Fruit fly (Drosophila melanogaster) whole organism, embryonic: ENCODE results near the gene Drs.

Source experiments
- Asciz ChIP-seq: fragments of 200-800 bp; sonication (Bioruptor generic); optimal IDR thresholded peaks from 2 replicates; lab custom pipeline; 2017; ENCODE audit warnings: missing biosample characterization, mild to moderate bottlenecking, missing genetic modification characterization, missing genetic modification reagents
- CG10209 ChIP-seq: fragments of 200-800 bp; sonication (Bioruptor generic); optimal IDR thresholded peaks from 3 replicates; lab custom pipeline; 2017; ENCODE audit warnings: missing biosample characterization, mild to moderate bottlenecking, missing genetic modification characterization, missing genetic modification reagents
- CG11093 ChIP-seq: fragments of 200-800 bp; sonication (Bioruptor generic); IDR thresholded peaks from 3 replicates; pipeline ENCODE4 v1.3.6; 2022; ENCODE audit warnings: missing biosample characterization, missing genetic modification characterization
- CG11456 ChIP-seq: fragments of 200-800 bp; sonication (Bioruptor generic); IDR thresholded peaks from 3 replicates; pipeline ENCODE4 v1.3.6; 2022; ENCODE audit warnings: missing biosample characterization, missing genetic modification characterization
- CG12299 ChIP-seq: fragments of 200-800 bp; sonication (Bioruptor generic); optimal IDR thresholded peaks from 2 replicates; lab custom pipeline; 2018; ENCODE audit warnings: missing biosample characterization, mild to moderate bottlenecking, missing genetic modification characterization
- CG1233 ChIP-seq: fragments of 200-800 bp; sonication (Bioruptor generic); optimal IDR thresholded peaks from 4 replicates; lab custom pipeline; 2018; ENCODE audit warnings: missing biosample characterization, mild to moderate bottlenecking, missing genetic modification characterization
- CG14860 ChIP-seq: fragments of 200-800 bp; sonication (Bioruptor generic); IDR thresholded peaks from 3 replicates; pipeline ENCODE4 v1.3.6; 2022; ENCODE audit warnings: missing biosample characterization, missing genetic modification characterization; ENCODE audit not compliant: partially characterized antibody
- CG15073 ChIP-seq: fragments of 200-800 bp; sonication (Bioruptor generic); optimal IDR thresholded peaks from 2 replicates; lab custom pipeline; 2016; ENCODE audit warnings: missing biosample characterization, missing genetic modification characterization
- CG1603 ChIP-seq: fragments of 200-800 bp; sonication (Bioruptor generic); optimal IDR thresholded peaks from 2 replicates; lab custom pipeline; 2019; ENCODE audit warnings: missing biosample characterization, mild to moderate bottlenecking, missing genetic modification characterization, moderate library complexity
- CG1792 ChIP-seq: fragments of 200-800 bp; sonication (Bioruptor generic); optimal IDR thresholded peaks from 2 replicates; lab custom pipeline; 2016; ENCODE audit warnings: missing biosample characterization, missing genetic modification characterization
- CG18011 ChIP-seq: fragments of 200-800 bp; sonication (Bioruptor generic); optimal IDR thresholded peaks from 2 replicates; lab custom pipeline; 2017; ENCODE audit warnings: missing biosample characterization, missing genetic modification characterization, mild to moderate bottlenecking, moderate library complexity, missing genotype
- CG2712 ChIP-seq: fragments of 200-800 bp; optimal IDR thresholded peaks from 3 replicates; lab custom pipeline; 2019; ENCODE audit warnings: missing biosample characterization, mild to moderate bottlenecking, missing genetic modification characterization, moderate library complexity
- CG2889 ChIP-seq: fragments of 200-800 bp; sonication (Bioruptor generic); IDR thresholded peaks from 3 replicates; pipeline ENCODE4 v1.3.6; 2022; ENCODE audit warnings: missing biosample characterization, missing genetic modification characterization
- CG3163 ChIP-seq: fragments of 200-800 bp; sonication (Bioruptor generic); optimal IDR thresholded peaks from 3 replicates; lab custom pipeline; 2016; ENCODE audit warnings: missing biosample characterization, missing genetic modification characterization
- CG32772 ChIP-seq: fragments of 200-800 bp; sonication (Bioruptor generic); IDR thresholded peaks from 2 replicates; pipeline ENCODE4 v1.3.6; 2022; ENCODE audit warnings: missing biosample characterization, missing genetic modification characterization
- CG4424 ChIP-seq: fragments of 200-800 bp; sonication (Bioruptor generic); optimal IDR thresholded peaks from 3 replicates; lab custom pipeline; 2016; ENCODE audit warnings: missing biosample characterization, missing genetic modification characterization
- CG4820 ChIP-seq: fragments of 200-800 bp; sonication (Bioruptor generic); optimal IDR thresholded peaks from 3 replicates; lab custom pipeline; 2016; ENCODE audit warnings: missing biosample characterization, missing genetic modification characterization
- CG5180 ChIP-seq: fragments of 200-800 bp; sonication (Bioruptor generic); optimal IDR thresholded peaks from 3 replicates; lab custom pipeline; 2017; ENCODE audit warnings: missing biosample characterization, missing genetic modification characterization, mild to moderate bottlenecking, moderate library complexity, missing genetic modification reagents
- CG7963 ChIP-seq: fragments of 200-800 bp; sonication (Bioruptor generic); IDR thresholded peaks from 3 replicates; pipeline ENCODE4 v1.3.6; 2022; ENCODE audit warnings: missing biosample characterization, missing genetic modification characterization; ENCODE audit not compliant: partially characterized antibody
- CG7987 ChIP-seq: fragments of 200-800 bp; sonication (Bioruptor generic); optimal IDR thresholded peaks from 2 replicates; lab custom pipeline; 2018; ENCODE audit warnings: missing biosample characterization, mild to moderate bottlenecking, missing genetic modification characterization, moderate library complexity
- CG8089 ChIP-seq: fragments of 200-800 bp; sonication (Bioruptor generic); optimal IDR thresholded peaks from 3 replicates; lab custom pipeline; 2016; ENCODE audit warnings: missing biosample characterization, missing genetic modification characterization
- CG8359 ChIP-seq: fragments of 200-800 bp; sonication (Bioruptor generic); optimal IDR thresholded peaks from 2 replicates; lab custom pipeline; 2017; ENCODE audit warnings: missing biosample characterization, mild to moderate bottlenecking, missing genetic modification characterization, borderline replicate concordance
- CG8478 ChIP-seq: fragments of >200 bp; optimal IDR thresholded peaks from 2 replicates; lab custom pipeline; 2018
- CG9876 ChIP-seq: fragments of 200-800 bp; sonication (Bioruptor generic); optimal IDR thresholded peaks from 2 replicates; lab custom pipeline; 2016; ENCODE audit warnings: missing biosample characterization, missing genetic modification characterization
- Dll ChIP-seq: fragments of 200-800 bp; sonication (Bioruptor generic); IDR thresholded peaks from 4 replicates; pipeline ENCODE4 v1.3.6; 2022; ENCODE audit warnings: missing biosample characterization, missing genetic modification characterization; ENCODE audit not compliant: partially characterized antibody
- Fer3 ChIP-seq: fragments of 200-800 bp; sonication (Bioruptor generic); optimal IDR thresholded peaks from 2 replicates; lab custom pipeline; 2018; ENCODE audit warnings: missing biosample characterization, mild to moderate bottlenecking, missing genetic modification characterization, moderate library complexity
- Gsc ChIP-seq: fragments of 200-800 bp; sonication (Bioruptor generic); IDR thresholded peaks from 2 replicates; pipeline ENCODE4 v1.3.6; 2022; ENCODE audit warnings: missing biosample characterization, missing genetic modification characterization
- NFAT ChIP-seq: fragments of 200-800 bp; sonication (Bioruptor generic); IDR thresholded peaks from 2 replicates; pipeline ENCODE4 v1.3.6; 2022; ENCODE audit warnings: missing biosample characterization, missing genetic modification characterization
- Ravus ChIP-seq: fragments of 200-800 bp; sonication (Bioruptor generic); IDR thresholded peaks from 2 replicates; pipeline ENCODE4 v1.3.6; 2022; ENCODE audit warnings: missing biosample characterization, missing genetic modification characterization
- Usf ChIP-seq: fragments of 200-800 bp; sonication (Bioruptor generic); optimal IDR thresholded peaks from 2 replicates; lab custom pipeline; 2017; ENCODE audit warnings: missing genotype, missing biosample characterization, missing genetic modification characterization
- Xbp1 ChIP-seq: fragments of 200-800 bp; sonication (Bioruptor generic); optimal IDR thresholded peaks from 3 replicates; lab custom pipeline; 2016; ENCODE audit warnings: missing biosample characterization, mild to moderate bottlenecking, missing genetic modification characterization
- ap ChIP-seq: fragments of 200-800 bp; sonication (Bioruptor generic); IDR thresholded peaks from 2 replicates; pipeline ENCODE4 v1.3.6; 2022; ENCODE audit warnings: missing biosample characterization, missing genetic modification characterization
- az2 ChIP-seq: fragments of 200-800 bp; sonication (Bioruptor generic); optimal IDR thresholded peaks from 3 replicates; lab custom pipeline; 2016; ENCODE audit warnings: missing biosample characterization, missing genetic modification characterization
- crol ChIP-seq: fragments of 200-800 bp; sonication (Bioruptor generic); IDR thresholded peaks from 2 replicates; pipeline ENCODE4 v1.3.6; 2022; ENCODE audit warnings: missing biosample characterization, missing genetic modification characterization
- da ChIP-seq: fragments of 200-800 bp; sonication (Bioruptor generic); optimal IDR thresholded peaks from 2 replicates; lab custom pipeline; 2016; ENCODE audit warnings: missing biosample characterization, missing genetic modification characterization
- dan ChIP-seq: fragments of 200-800 bp; sonication (Bioruptor generic); IDR thresholded peaks from 2 replicates; pipeline ENCODE4 v1.3.6; 2022; ENCODE audit warnings: missing biosample characterization, missing genetic modification characterization
- danr ChIP-seq: fragments of 200-800 bp; sonication (Bioruptor generic); IDR thresholded peaks from 2 replicates; pipeline ENCODE4 v1.3.6; 2022; ENCODE audit warnings: missing biosample characterization, missing genetic modification characterization
- gro ChIP-seq: fragments of 200-800 bp; sonication (Bioruptor generic); optimal IDR thresholded peaks from 2 replicates; lab custom pipeline; 2016; ENCODE audit warnings: missing biosample characterization, missing genetic modification characterization
- gt ChIP-seq: fragments of 200-800 bp; sonication (Bioruptor generic); IDR thresholded peaks from 2 replicates; pipeline ENCODE4 v1.3.6; 2022; ENCODE audit warnings: missing biosample characterization, missing genetic modification characterization
- ham ChIP-seq: fragments of 200-800 bp; sonication (Bioruptor generic); IDR thresholded peaks from 2 replicates; pipeline ENCODE4 v1.3.6; 2022; ENCODE audit warnings: missing biosample characterization, missing genetic modification characterization
- her ChIP-seq: fragments of 200-800 bp; sonication (Bioruptor generic); optimal IDR thresholded peaks from 2 replicates; lab custom pipeline; 2016; ENCODE audit warnings: missing biosample characterization, missing genetic modification characterization
- lola ChIP-seq, 3 experiments: fragments of >200 bp in 2 of 3; fragments of 200-800 bp in 1 of 3; sonication (Bioruptor generic) in 1 of 3; optimal IDR thresholded peaks; 2 replicates each; lab custom pipeline; 2017 to 2019; ENCODE audit warnings: missing biosample characterization in 3 of 3, missing genetic modification characterization in 3 of 3, mild to moderate bottlenecking in 1 of 3, moderate library complexity in 1 of 3
- pho ChIP-seq: fragments of 200-800 bp; sonication (Bioruptor generic); optimal IDR thresholded peaks from 2 replicates; lab custom pipeline; 2016; ENCODE audit warnings: missing biosample characterization, missing genetic modification characterization
- sd ChIP-seq: fragments of 200-800 bp; sonication (Bioruptor generic); optimal IDR thresholded peaks from 3 replicates; lab custom pipeline; 2018; ENCODE audit warnings: missing biosample characterization, mild to moderate bottlenecking, missing genetic modification characterization, moderate library complexity
- shn ChIP-seq: fragments of 200-800 bp; sonication (Bioruptor generic); optimal IDR thresholded peaks from 3 replicates; lab custom pipeline; 2016; ENCODE audit warnings: missing biosample characterization, missing genetic modification characterization
- sr ChIP-seq: fragments of 200-800 bp; sonication (Bioruptor generic); IDR thresholded peaks from 3 replicates; pipeline ENCODE4 v1.3.6; 2022; ENCODE audit warnings: missing biosample characterization, missing genetic modification characterization
- stwl ChIP-seq: fragments of 200-800 bp; sonication (Bioruptor generic); optimal IDR thresholded peaks from 3 replicates; lab custom pipeline; 2018; ENCODE audit warnings: missing biosample characterization, mild to moderate bottlenecking, missing genetic modification characterization, moderate library complexity
- tio ChIP-seq: fragments of 200-800 bp; sonication (Bioruptor generic); optimal IDR thresholded peaks from 2 replicates; lab custom pipeline; 2017; ENCODE audit warnings: missing biosample characterization, missing genetic modification characterization, inconsistent platforms
- zfh2 ChIP-seq: fragments of 200-800 bp; sonication (Bioruptor generic); optimal IDR thresholded peaks from 2 replicates; lab custom pipeline; 2016; ENCODE audit warnings: missing biosample characterization, missing genetic modification characterization

Drs gene

dm6 chr3L:3418207-3419086 lies 49.1 kb downstream of the Drs start (continued):
- TF ChIP-seq CG5180 (peak; percentile 72), ham (GFP tag; lab: Robert Waterston, UW) (peak; percentile 35; the same call in 1 of the 2 replicates), dan (GFP tag; lab: Robert Waterston, UW) (no peak), CG7963 (GFP tag; lab: Robert Waterston, UW) (no peak), CG7987 (GFP tag; lab: Kevin White, UChicago) (peak; percentile 84), Ravus (GFP tag; lab: Robert Waterston, UW) (peak; percentile 58), CG1603 (peak; percentile 55), CG8478 (no peak), shn (GFP tag; lab: Kevin White, UChicago) (peak; percentile 65), crol (GFP tag; lab: Robert Waterston, UW) (peak; percentile 100), sd (tag; lab: Kevin White, UChicago) (peak; percentile 97), zfh2 (GFP tag; lab: Kevin White, UChicago) (peak; percentile 68), CG2712 (peak; percentile 61), sr (GFP tag; lab: Robert Waterston, UW) (peak; percentile 76), lola (GFP tag; optimal IDR thresholded peaks at IDR 0.05; lab: Kevin White, UChicago) (peak in 1 of 3 experiments; percentile 8), Usf (GFP tag; lab: Kevin White, UChicago) (peak; percentile 21), NFAT (GFP tag; lab: Robert Waterston, UW) (peak; percentile 80), ap (GFP tag; lab: Robert Waterston, UW) (peak; percentile 77), Gsc (no peak), danr (GFP tag; lab: Robert Waterston, UW) (peak; percentile 63; the same call in 1 of the 2 replicates), gt (GFP tag; lab: Robert Waterston, UW) (no peak; the same call in 1 of the 2 replicates), Fer3 (tag; lab: Kevin White, UChicago) (peak; percentile 67), CG12299 (no peak), CG1233 (GFP tag; lab: Kevin White, UChicago) (peak; percentile 40), her (GFP tag; lab: Kevin White, UChicago) (peak; percentile 8), CG32772 (GFP tag; lab: Robert Waterston, UW) (peak; percentile 77), CG11456 (GFP tag; lab: Robert Waterston, UW) (peak; percentile 84), CG18011 (peak; percentile 11), CG1792 (GFP tag; lab: Kevin White, UChicago) (peak; percentile 66), CG8359 (GFP tag; lab: Kevin White, UChicago) (no peak), Asciz (peak; percentile 31), pho (peak; percentile 78), gro (GFP tag; lab: Kevin White, UChicago) (peak; percentile 80), CG4424 (no peak), CG15073 (GFP tag; lab: Kevin White, UChicago) (no peak), az2 (GFP tag; lab: Kevin White, UChicago) (peak; percentile 43), CG10209 (GFP tag; lab: Kevin White, UChicago) (peak; percentile 69), CG3163 (GFP tag; lab: Kevin White, UChicago) (peak; percentile 23), da (GFP tag; lab: Kevin White, UChicago) (peak; percentile 79), Xbp1 (peak; percentile 40), CG14860 (GFP tag; lab: Robert Waterston, UW) (no peak), tio (GFP tag; lab: Kevin White, UChicago) (peak; percentile 9), CG8089 (GFP tag; lab: Kevin White, UChicago) (peak; percentile 44), CG9876 (GFP tag; lab: Kevin White, UChicago) (no peak), CG2889 (peak; percentile 33; the same call in 1 of the 3 replicates), stwl (tag; lab: Kevin White, UChicago) (no peak), Dll (GFP tag; lab: Robert Waterston, UW) (no peak), CG11093 (peak; percentile 61; the same call in 1 of the 3 replicates), CG4820 (GFP tag; lab: Kevin White, UChicago) (peak; percentile 40)
